Worm (Caenorhabditis elegans) whole organism, L4 larva: ENCODE data around the gene Y57G11C.52.

Experiments used
- F37D6.2 ChIP-seq: sonication (generic microtip); optimal IDR thresholded peaks from 2 replicates; lab custom pipeline; 2016; ENCODE audit warnings: mild to moderate bottlenecking, missing genetic modification characterization, missing compliant biosample characterization
- F49E8.2 ChIP-seq: sonication (generic microtip); optimal IDR thresholded peaks from 2 replicates; lab custom pipeline; 2016; ENCODE audit warnings: missing compliant biosample characterization, mild to moderate bottlenecking, missing genetic modification characterization, borderline replicate concordance
- R02D3.7 ChIP-seq: fragments of 150-350 bp; sonication (generic microtip); optimal IDR thresholded peaks from 3 replicates; lab custom pipeline; 2014; ENCODE audit warnings: missing biosample characterization, missing genetic modification characterization
- Y105C5A.15 ChIP-seq: fragments of 200-800 bp; sonication (Bioruptor generic); IDR thresholded peaks from 2 replicates; pipeline ENCODE4 v1.3.6; 2022; ENCODE audit warnings: missing genetic modification characterization, missing compliant biosample characterization
- ZK337.2 ChIP-seq: fragments of 200-800 bp; sonication (Bioruptor generic); IDR thresholded peaks from 2 replicates; pipeline ENCODE4 v1.3.6; 2022; ENCODE audit warnings: missing genetic modification reagents, missing genetic modification characterization, missing compliant biosample characterization
- aha-1 ChIP-seq: fragments of 150-350 bp; peaks from one replicate; lab custom pipeline; 2014; ENCODE audit warnings: missing biosample characterization, missing genetic modification characterization
- aly-2 ChIP-seq: sonication (generic microtip); optimal IDR thresholded peaks from 2 replicates; lab custom pipeline; 2018; ENCODE audit warnings: missing biosample characterization, missing genetic modification characterization
- arid-1 ChIP-seq: fragments of 200-800 bp; sonication (Bioruptor generic); conservative IDR thresholded peaks from 2 replicates; pipeline ENCODE4 v1.3.6; 2022; ENCODE audit warnings: missing genetic modification reagents, missing genetic modification characterization, missing compliant biosample characterization
- ceh-32 ChIP-seq: sonication (generic microtip); optimal IDR thresholded peaks from 2 replicates; lab custom pipeline; 2016; ENCODE audit warnings: mild to moderate bottlenecking, missing genetic modification characterization, missing compliant biosample characterization; ENCODE audit not compliant: poor library complexity
- ceh-82 ChIP-seq: sonication (generic microtip); optimal IDR thresholded peaks from 2 replicates; lab custom pipeline; 2017; ENCODE audit warnings: missing biosample characterization, missing genetic modification characterization
- ctbp-1 ChIP-seq: fragments of 200-800 bp; sonication (Bioruptor generic); IDR thresholded peaks from 2 replicates; pipeline ENCODE4 v1.3.6; 2022; ENCODE audit warnings: missing genetic modification reagents, missing genetic modification characterization, missing compliant biosample characterization
- daf-8 ChIP-seq: fragments of 200-800 bp; sonication (Bioruptor generic); IDR thresholded peaks from 2 replicates; pipeline ENCODE4 v1.3.6; 2022; ENCODE audit warnings: missing genetic modification characterization, missing compliant biosample characterization
- dmd-6 ChIP-seq: fragments of 200-800 bp; sonication (Bioruptor generic); IDR thresholded peaks from 2 replicates; pipeline ENCODE4 v1.3.6; 2022; ENCODE audit warnings: missing genetic modification reagents, missing genetic modification characterization, missing compliant biosample characterization
- dmd-8 ChIP-seq: fragments of 200-800 bp; sonication (Bioruptor generic); IDR thresholded peaks from 2 replicates; pipeline ENCODE4 v1.3.6; 2022; ENCODE audit warnings: missing genetic modification characterization, missing compliant biosample characterization
- duxl-1 ChIP-seq: sonication (generic microtip); optimal IDR thresholded peaks from 2 replicates; lab custom pipeline; 2016; ENCODE audit warnings: mild to moderate bottlenecking, missing genetic modification characterization, moderate library complexity, missing compliant biosample characterization; ENCODE audit not compliant: poor library complexity
- egl-27 ChIP-seq: sonication (generic microtip); optimal IDR thresholded peaks from 3 replicates; lab custom pipeline; 2017; ENCODE audit warnings: missing biosample characterization, missing genetic modification reagents, missing genetic modification characterization
- egl-43 ChIP-seq: fragments of 200-800 bp; sonication (Bioruptor generic); IDR thresholded peaks from 2 replicates; pipeline ENCODE4 v1.3.6; 2022; ENCODE audit warnings: missing genetic modification reagents, missing genetic modification characterization, missing compliant biosample characterization
- fkh-10 ChIP-seq: fragments of 150-350 bp; optimal IDR thresholded peaks from 2 replicates; lab custom pipeline; 2014; ENCODE audit warnings: missing biosample characterization, missing genetic modification reagents, missing genetic modification characterization
- gei-8 ChIP-seq: fragments of 200-800 bp; sonication (Bioruptor generic); optimal IDR thresholded peaks from 2 replicates; lab custom pipeline; 2018; ENCODE audit warnings: mild to moderate bottlenecking, missing genetic modification characterization, missing compliant biosample characterization
- hif-1 ChIP-seq, 2 experiments: sonication (generic microtip); optimal IDR thresholded peaks; 2 replicates each; lab custom pipeline; 2016 to 2017; ENCODE audit warnings: missing compliant biosample characterization in 2 of 2, missing genetic modification characterization in 2 of 2, missing genetic modification reagents in 2 of 2, missing genotype in 2 of 2, mild to moderate bottlenecking in 1 of 2
- hlh-30 ChIP-seq: sonication (generic microtip); optimal IDR thresholded peaks from 2 replicates; lab custom pipeline; 2017; ENCODE audit warnings: antibody characterized with exemption, mild to moderate bottlenecking, missing genetic modification characterization, missing compliant biosample characterization; ENCODE audit not compliant: insufficient read depth
- jun-1 ChIP-seq: fragments of 150-350 bp; optimal IDR thresholded peaks from 2 replicates; lab custom pipeline; 2014; ENCODE audit warnings: missing biosample characterization, missing genetic modification reagents, missing genetic modification characterization
- lim-7 ChIP-seq: fragments of 200-800 bp; sonication (Bioruptor generic); IDR thresholded peaks from 2 replicates; pipeline ENCODE4 v1.3.6; 2022; ENCODE audit warnings: missing genetic modification characterization, missing compliant biosample characterization
- lin-15B ChIP-seq: fragments of 150-350 bp; sonication (generic microtip); optimal IDR thresholded peaks from 3 replicates; lab custom pipeline; 2014; ENCODE audit warnings: missing biosample characterization, missing genetic modification characterization
- lin-38 ChIP-seq: fragments of 200-800 bp; sonication (Bioruptor generic); IDR thresholded peaks from 2 replicates; pipeline ENCODE4 v1.3.6; 2022; ENCODE audit warnings: missing genetic modification reagents, missing genetic modification characterization, missing compliant biosample characterization
- lin-39 ChIP-seq: fragments of 150-350 bp; optimal IDR thresholded peaks from 2 replicates; lab custom pipeline; 2014; ENCODE audit warnings: missing biosample characterization, missing genetic modification reagents, missing genetic modification characterization
- madf-5 ChIP-seq, 2 experiments: fragments of 200-800 bp; sonication (Bioruptor generic); IDR thresholded peaks; 2 replicates each; pipeline ENCODE4 v1.3.6; 2022; ENCODE audit warnings: missing compliant biosample characterization in 2 of 2, missing genetic modification characterization in 2 of 2
- madf-9 ChIP-seq: fragments of 200-800 bp; sonication (Bioruptor generic); conservative IDR thresholded peaks from 2 replicates; pipeline ENCODE4 v1.3.6; 2022; ENCODE audit warnings: missing genetic modification reagents, missing genetic modification characterization, missing compliant biosample characterization
- mdt-29 ChIP-seq: fragments of 200-800 bp; sonication (Bioruptor generic); IDR thresholded peaks from 2 replicates; pipeline ENCODE4 v1.3.6; 2022; ENCODE audit warnings: missing genetic modification reagents, missing genetic modification characterization, missing compliant biosample characterization
- mes-2 ChIP-seq: sonication (generic microtip); optimal IDR thresholded peaks from 2 replicates; lab custom pipeline; 2016; ENCODE audit warnings: missing genotype, mild to moderate bottlenecking, missing genetic modification characterization, missing compliant biosample characterization; ENCODE audit not compliant: poor library complexity, severe bottlenecking
- nhr-102 ChIP-seq: sonication (generic microtip); optimal IDR thresholded peaks from 2 replicates; lab custom pipeline; 2016; ENCODE audit warnings: mild to moderate bottlenecking, missing genetic modification characterization, moderate library complexity, missing compliant biosample characterization
- nhr-11 ChIP-seq: fragments of 150-350 bp; optimal IDR thresholded peaks from 2 replicates; lab custom pipeline; 2014; ENCODE audit warnings: missing biosample characterization, missing genetic modification characterization
- nhr-237 ChIP-seq: sonication (generic microtip); optimal IDR thresholded peaks from 2 replicates; lab custom pipeline; 2017; ENCODE audit warnings: missing biosample characterization, missing genetic modification characterization
- nhr-25 ChIP-seq: sonication (generic microtip); optimal IDR thresholded peaks from 2 replicates; lab custom pipeline; 2017; ENCODE audit warnings: missing genetic modification characterization, mild to moderate bottlenecking, missing compliant biosample characterization, antibody characterized with exemption, moderate library complexity, borderline replicate concordance; ENCODE audit not compliant: insufficient read depth
- nhr-76 ChIP-seq: fragments of 150-350 bp; optimal IDR thresholded peaks from 2 replicates; lab custom pipeline; 2014; ENCODE audit warnings: missing biosample characterization, missing genetic modification characterization
- nhr-77 ChIP-seq: fragments of 150-350 bp; optimal IDR thresholded peaks from 2 replicates; lab custom pipeline; 2014; ENCODE audit warnings: missing biosample characterization, missing genetic modification characterization
- pqm-1 ChIP-seq: sonication (generic microtip); optimal IDR thresholded peaks from 2 replicates; lab custom pipeline; 2017; ENCODE audit warnings: missing biosample characterization, missing genetic modification characterization
- rbr-2 ChIP-seq: sonication (generic microtip); optimal IDR thresholded peaks from 2 replicates; lab custom pipeline; 2016; ENCODE audit warnings: missing genotype, missing genetic modification characterization, missing compliant biosample characterization
- saeg-2 ChIP-seq: fragments of 200-800 bp; sonication (Bioruptor generic); IDR thresholded peaks from 2 replicates; pipeline ENCODE4 v1.3.6; 2022; ENCODE audit warnings: missing genetic modification reagents, missing genetic modification characterization, missing compliant biosample characterization
- sdz-12 ChIP-seq: fragments of 200-800 bp; sonication (Bioruptor generic); optimal IDR thresholded peaks from 2 replicates; lab custom pipeline; 2018; ENCODE audit warnings: mild to moderate bottlenecking, missing genetic modification characterization, missing compliant biosample characterization
- set-16 ChIP-seq: fragments of 200-800 bp; sonication (Bioruptor generic); IDR thresholded peaks from 2 replicates; pipeline ENCODE4 v1.3.6; 2022; ENCODE audit warnings: missing genetic modification reagents, missing genetic modification characterization, missing compliant biosample characterization
- skn-1 ChIP-seq: fragments of 150-350 bp; optimal IDR thresholded peaks from 2 replicates; lab custom pipeline; 2014; ENCODE audit warnings: missing biosample characterization, missing genetic modification characterization
- snpc-1.2 ChIP-seq: fragments of 200-800 bp; sonication (Bioruptor generic); IDR thresholded peaks from 2 replicates; pipeline ENCODE4 v1.3.6; 2022; ENCODE audit warnings: missing genetic modification reagents, missing genetic modification characterization, missing compliant biosample characterization
- unc-130 ChIP-seq: sonication (generic microtip); optimal IDR thresholded peaks from 2 replicates; lab custom pipeline; 2016; ENCODE audit warnings: missing genetic modification reagents, missing genetic modification characterization, missing compliant biosample characterization
- vab-7 ChIP-seq: fragments of 200-800 bp; sonication (Bioruptor generic); IDR thresholded peaks from 2 replicates; pipeline ENCODE4 v1.3.6; 2022; ENCODE audit warnings: missing genetic modification reagents, missing genetic modification characterization, missing compliant biosample characterization
- zfp-2 ChIP-seq: sonication (generic microtip); optimal IDR thresholded peaks from 2 replicates; lab custom pipeline; 2016; ENCODE audit warnings: mild to moderate bottlenecking, missing genetic modification characterization, missing compliant biosample characterization
- zfp-3 ChIP-seq: fragments of 200-800 bp; sonication (Bioruptor generic); conservative IDR thresholded peaks from 2 replicates; pipeline ENCODE4 v1.3.6; 2022; ENCODE audit warnings: missing genetic modification reagents, missing genetic modification characterization, missing compliant biosample characterization
- zip-11 ChIP-seq: fragments of 200-800 bp; sonication (Bioruptor generic); IDR thresholded peaks from 2 replicates; pipeline ENCODE4 v1.3.6; 2022; ENCODE audit warnings: missing genetic modification characterization, missing compliant biosample characterization
- zip-2 ChIP-seq: fragments of 150-350 bp; optimal IDR thresholded peaks from 2 replicates; lab custom pipeline; 2014; ENCODE audit warnings: missing biosample characterization, missing genetic modification characterization

Y57G11C.52 gene

ce11 chrIV:14824878-14825352, 28.9 kb upstream of the Y57G11C.52 start, which contains the start of gene sec-61.A (continued):
- TF ChIP-seq dmd-8, result no peak
- peak; percentile 26; the same call in 1 of the 2 replicates for TF ChIP-seq ctbp-1 (GFP tag; lab: Robert Waterston, UW)
- no peak for TF ChIP-seq madf-9 (GFP tag; lab: Robert Waterston, UW)
- TF ChIP-seq ZK337.2, result no peak
- TF ChIP-seq F37D6.2 (tag; lab: Kevin White, UChicago), result peak; percentile 41
- peak; percentile 72 for TF ChIP-seq lin-38
- TF ChIP-seq unc-130, result peak; percentile 55
- TF ChIP-seq nhr-102 (tag; lab: Kevin White, UChicago), result peak; percentile 66
- TF ChIP-seq pqm-1 (tag; lab: Kevin White, UChicago), result peak; percentile 54
- TF ChIP-seq sdz-12 (GFP tag; lab: Kevin White, UChicago), result no peak
- peak; percentile 64 for TF ChIP-seq F49E8.2
- TF ChIP-seq ceh-32 (tag; lab: Kevin White, UChicago), result no peak
- no peak for TF ChIP-seq egl-27 (tag; lab: Kevin White, UChicago)
- no peak for TF ChIP-seq aly-2
- peak; percentile 47 for TF ChIP-seq nhr-25 (tag; lab: Kevin White, UChicago)
- TF ChIP-seq hlh-30 (tag; lab: Kevin White, UChicago), result peak; percentile 85
- no peak for TF ChIP-seq nhr-11 (tag; lab: Kevin White, UChicago)
- TF ChIP-seq duxl-1 (tag; lab: Kevin White, UChicago), result peak; percentile 1
- TF ChIP-seq gei-8 (GFP tag; lab: Kevin White, UChicago), result no peak
- peak; percentile 54 for TF ChIP-seq jun-1 (tag; lab: Kevin White, UChicago)
- peak; percentile 55; the same call in 1 of the 2 replicates for TF ChIP-seq egl-43 (GFP tag; lab: Robert Waterston, UW)
- TF ChIP-seq rbr-2 (tag; lab: Kevin White, UChicago), result peak; percentile 78
- TF ChIP-seq hif-1 (tag; optimal IDR thresholded peaks at IDR 0.05; lab: Kevin White, UChicago), result peak; percentile 36 to 75
- 0 out of 2 replicates have a peak, but pooled peaks have one; percentile 53 for TF ChIP-seq mdt-29 (GFP tag; lab: Robert Waterston, UW)
- TF ChIP-seq lim-7 (GFP tag; lab: Robert Waterston, UW), result 0 out of 2 replicates have a peak, but pooled peaks have one; percentile 15
- peak; percentile 48; the same call in 1 of the 2 replicates for TF ChIP-seq arid-1 (GFP tag; lab: Robert Waterston, UW)
- TF ChIP-seq dmd-6, result peak; percentile 80
- TF ChIP-seq snpc-1.2 (GFP tag; lab: Robert Waterston, UW), result peak; percentile 94
- peak; percentile 18; the same call in 1 of the 2 replicates for TF ChIP-seq set-16 (GFP tag; lab: Robert Waterston, UW)
- TF ChIP-seq nhr-77 (tag; lab: Kevin White, UChicago), result peak; percentile 47
- no peak for TF ChIP-seq madf-5 (GFP tag; IDR thresholded peaks at IDR 0.05; lab: Robert Waterston, UW)
- TF ChIP-seq Y105C5A.15, result no peak
- peak; percentile 73 for TF ChIP-seq fkh-10 (GFP tag; lab: Kevin White, UChicago)
- peak; percentile 30 for TF ChIP-seq zfp-2 (tag; lab: Kevin White, UChicago)
- peak; percentile 55 for TF ChIP-seq mes-2 (tag; lab: Kevin White, UChicago)

ce11 chrIV:14825379-14825778, 28.4 kb upstream of the Y57G11C.52 start, which contains the start of gene rps-18:
Gene rps-18, plus strand, starts transcription at chrIV:14825679.
- TF ChIP-seq zip-11 (GFP tag; lab: Robert Waterston, UW) (no peak), vab-7 (GFP tag; lab: Robert Waterston, UW) (no peak), lin-39 (tag; lab: Kevin White, UChicago) (no peak), zip-2 (tag; lab: Kevin White, UChicago) (no peak), skn-1 (tag; lab: Kevin White, UChicago) (no peak), lin-15B (no peak), zfp-3 (GFP tag; lab: Robert Waterston, UW) (no peak), nhr-76 (no peak), saeg-2 (GFP tag; lab: Robert Waterston, UW) (no peak), dmd-8 (no peak), F49E8.2 (no peak), unc-130 (no peak), nhr-237 (tag; lab: Kevin White, UChicago) (no peak), lin-38 (no peak), ceh-82 (tag; lab: Kevin White, UChicago) (no peak), R02D3.7 (tag; lab: Kevin White, UChicago) (no peak), aha-1 (tag; lab: Kevin White, UChicago) (no peak), daf-8 (GFP tag; lab: Robert Waterston, UW) (no peak)
